In genomic region chr3R:27228342-27228741, dm6 we compare ENCODE assay signal across 4 fruit fly cellular contexts.
TF ChIP-seq lines count a peak whose summit lies in the region.

TSS of gene CG42813 (minus strand) at chr3R:27228561.

- peak; percentile 84 for TF ChIP-seq CTCF in whole organism, embryonic (GFP tag; optimal IDR thresholded peaks at IDR 0.05; lab: Kevin White, UChicago)

TF ChIP-seq in whole organism, adult, 20 proteins besides CTCF, POLR2A, EP300 and RAD21:
- TF ChIP-seq CG1620 (GFP tag; optimal IDR thresholded peaks at IDR 0.05; lab: Kevin White, UChicago) (no peak), cic (GFP tag; optimal IDR thresholded peaks at IDR 0.05; lab: Kevin White, UChicago) (no peak), toe (GFP tag; optimal IDR thresholded peaks at IDR 0.05; lab: Kevin White, UChicago) (no peak), Mnt (GFP tag; optimal IDR thresholded peaks at IDR 0.05; lab: Kevin White, UChicago) (no peak), pad (GFP tag; optimal IDR thresholded peaks at IDR 0.05; lab: Kevin White, UChicago) (no peak), CG14711 (tag; optimal IDR thresholded peaks at IDR 0.05; lab: Kevin White, UChicago) (peak; percentile 11), bab1 (GFP tag; optimal IDR thresholded peaks at IDR 0.05; lab: Kevin White, UChicago) (peak; percentile 82)

TF ChIP-seq in whole organism, embryonic, 481 proteins besides CTCF, POLR2A, EP300 and RAD21 (continues in another document):
- TF ChIP-seq Myb (GFP tag; optimal IDR thresholded peaks at IDR 0.05; lab: Kevin White, UChicago) (peak; percentile 90), pho (GFP tag; optimal IDR thresholded peaks at IDR 0.05; lab: Kevin White, UChicago) (no peak), crp (GFP tag; optimal IDR thresholded peaks at IDR 0.05; lab: Kevin White, UChicago) (peak in 1 of 2 experiments; percentile 92), MESR4 (GFP tag; optimal IDR thresholded peaks at IDR 0.05; lab: Kevin White, UChicago) (peak; percentile 15), CG7556 (GFP tag; optimal IDR thresholded peaks at IDR 0.05; lab: Kevin White, UChicago) (no peak), CG31365 (tag; optimal IDR thresholded peaks at IDR 0.05; lab: Kevin White, UChicago) (no peak), CG18262 (tag; optimal IDR thresholded peaks at IDR 0.05; lab: Kevin White, UChicago) (no peak), CG32532 (GFP tag; IDR thresholded peaks at IDR 0.05; lab: Robert Waterston, UW) (no peak), twi (tag; optimal IDR thresholded peaks at IDR 0.05; lab: Kevin White, UChicago) (no peak), Dp (GFP tag; optimal IDR thresholded peaks at IDR 0.05; lab: Kevin White, UChicago) (peak; percentile 43), abd-A (tag; optimal IDR thresholded peaks at IDR 0.05; lab: Kevin White, UChicago) (no peak), MBD-R2 (GFP tag; IDR thresholded peaks at IDR 0.05; lab: Robert Waterston, UW) (peak; percentile 76), CG1024 (GFP tag; IDR thresholded peaks at IDR 0.05; lab: Robert Waterston, UW) (no peak), peb (GFP tag; IDR thresholded peaks at IDR 0.05; lab: Robert Waterston, UW) (no peak), CG15514 (GFP tag; optimal IDR thresholded peaks at IDR 0.05; lab: Kevin White, UChicago) (peak; percentile 4), CG6683 (GFP tag; optimal IDR thresholded peaks at IDR 0.05; lab: Kevin White, UChicago) (no peak), CG10462 (GFP tag; optimal IDR thresholded peaks at IDR 0.05; lab: Kevin White, UChicago) (no peak), CG13287 (GFP tag; IDR thresholded peaks at IDR 0.05; lab: Robert Waterston, UW; ENCODE audit: partially characterized antibody) (peak; percentile 53), E2f2 (GFP tag; IDR thresholded peaks at IDR 0.05; lab: Robert Waterston, UW) (peak; percentile 55), Med (GFP tag; lab: Kevin White, UChicago) (peak; percentile 38), Bgb (GFP tag; IDR thresholded peaks at IDR 0.05; lab: Robert Waterston, UW; ENCODE audit: partially characterized antibody) (peak; percentile 16; the same call in 1 of the 2 replicates), ERR (GFP tag; optimal IDR thresholded peaks at IDR 0.05; lab: Kevin White, UChicago) (no peak), pzg (GFP tag; optimal IDR thresholded peaks at IDR 0.05; lab: Kevin White, UChicago) (peak; percentile 45), insv (GFP tag; optimal IDR thresholded peaks at IDR 0.05; lab: Kevin White, UChicago) (no peak), gcm2 (GFP tag; optimal IDR thresholded peaks at IDR 0.05; lab: Kevin White, UChicago) (no peak), CG1529 (GFP tag; optimal IDR thresholded peaks at IDR 0.05; lab: Kevin White, UChicago) (no peak), Atf6 (GFP tag; IDR thresholded peaks at IDR 0.05; lab: Robert Waterston, UW) (no peak), CG3847 (GFP tag; IDR thresholded peaks at IDR 0.05; lab: Robert Waterston, UW) (peak; percentile 29; the same call in 1 of the 2 replicates), Poxn (GFP tag; IDR thresholded peaks at IDR 0.05; lab: Robert Waterston, UW) (no peak)

TF ChIP-seq in whole organism, prepupa, 60 proteins besides CTCF, POLR2A, EP300 and RAD21:
- TF ChIP-seq salr (GFP tag; optimal IDR thresholded peaks at IDR 0.05; lab: Kevin White, UChicago), result no peak
- TF ChIP-seq CG1621 (tag; optimal IDR thresholded peaks at IDR 0.05; lab: Kevin White, UChicago), result peak; percentile 32

TF ChIP-seq in whole organism, pupa, 21 proteins besides CTCF, POLR2A, EP300 and RAD21:
- TF ChIP-seq D1 (tag; optimal IDR thresholded peaks at IDR 0.05; lab: Kevin White, UChicago) (no peak), Ets98B (GFP tag; IDR thresholded peaks at IDR 0.05; lab: Robert Waterston, UW) (peak; percentile 40; the same call in 1 of the 2 replicates), CG4496 (GFP tag; IDR thresholded peaks at IDR 0.05; lab: Robert Waterston, UW) (peak; percentile 67; the same call in 2 of the 3 replicates)
TF ChIP-seq in whole organism, pupa: peak in this region for 2.
